Worm (Caenorhabditis elegans): ENCODE data around the gene ZK666.4.
A peak's percentile ranks its signal among the peaks of the same experiment; 100 is the strongest.

ZK666.4 gene

ce11 chrII:10445738-10446137 lies 31.3 kb upstream of the ZK666.4 start (continued):
- TF ChIP-seq nhr-11 (tag; optimal IDR thresholded peaks at IDR 0.05) (peak; percentile 75), Y48G9A.11 (GFP tag; IDR thresholded peaks at IDR 0.05) (no peak), lin-29 (GFP tag; IDR thresholded peaks at IDR 0.05) (no peak), R02D3.7 (tag; optimal IDR thresholded peaks at IDR 0.05) (no peak), vab-7 (GFP tag; IDR thresholded peaks at IDR 0.05) (no peak), T26A8.4 (GFP tag; IDR thresholded peaks at IDR 0.05) (no peak), ama-1 (optimal IDR thresholded peaks at IDR 0.05) (peak; percentile 23), php-3 (GFP tag; IDR thresholded peaks at IDR 0.05) (no peak), daf-12 (tag; optimal IDR thresholded peaks at IDR 0.05) (no peak), daf-16 (GFP tag; optimal IDR thresholded peaks at IDR 0.05) (no peak), daf-16 (tag; optimal IDR thresholded peaks at IDR 0.05) (peak; percentile 27), zip-11 (GFP tag; IDR thresholded peaks at IDR 0.05) (no peak), nhr-28 (tag; optimal IDR thresholded peaks at IDR 0.05) (peak; percentile 77), hlh-30 (tag; optimal IDR thresholded peaks at IDR 0.05; ENCODE audit: insufficient read depth) (peak; percentile 49), daf-19 (GFP tag; conservative IDR thresholded peaks at IDR 0.05) (no peak), zfp-3 (GFP tag; conservative IDR thresholded peaks at IDR 0.05) (no peak), nhr-111 (GFP tag; optimal IDR thresholded peaks at IDR 0.05) (no peak), aha-1 (tag) (peak; percentile 83), fos-1 (tag; optimal IDR thresholded peaks at IDR 0.05) (no peak), ceh-82 (tag; optimal IDR thresholded peaks at IDR 0.05) (no peak), F49E8.2 (tag; optimal IDR thresholded peaks at IDR 0.05; ENCODE audit: borderline replicate concordance) (no peak), mdl-1 (tag; optimal IDR thresholded peaks at IDR 0.05) (peak; percentile 51 to 67), ztf-7 (tag; optimal IDR thresholded peaks at IDR 0.05) (no peak), pha-4 (GFP tag; IDR thresholded peaks at IDR 0.05) (no peak), pha-4 (tag; optimal IDR thresholded peaks at IDR 0.05) (peak; percentile 8), madf-5 (GFP tag; IDR thresholded peaks at IDR 0.05) (no peak), F37D6.2 (tag; optimal IDR thresholded peaks at IDR 0.05) (no peak), rbr-2 (tag; optimal IDR thresholded peaks at IDR 0.05) (peak; percentile 33), nhr-77 (tag; optimal IDR thresholded peaks at IDR 0.05) (no peak), hmg-1.1 (GFP tag; IDR thresholded peaks at IDR 0.05) (peak; percentile 64), dpl-1 (GFP tag; optimal IDR thresholded peaks at IDR 0.05) (peak; percentile 17), F26F4.8 (GFP tag; conservative IDR thresholded peaks at IDR 0.05) (no peak), hlh-11 (tag; optimal IDR thresholded peaks at IDR 0.05) (peak; percentile 28), gei-8 (GFP tag; optimal IDR thresholded peaks at IDR 0.05) (no peak), zip-2 (tag; optimal IDR thresholded peaks at IDR 0.05) (no peak), mxl-3 (GFP tag; optimal IDR thresholded peaks at IDR 0.05) (peak; percentile 66), ceh-32 (tag; optimal IDR thresholded peaks at IDR 0.05; ENCODE audit: poor library complexity) (no peak), zfp-2 (tag; optimal IDR thresholded peaks at IDR 0.05) (no peak), saeg-2 (GFP tag; IDR thresholded peaks at IDR 0.05) (no peak), ZK337.2 (GFP tag; IDR thresholded peaks at IDR 0.05) (no peak), zag-1 (tag; optimal IDR thresholded peaks at IDR 0.05) (no peak), duxl-1 (tag; optimal IDR thresholded peaks at IDR 0.05; ENCODE audit: poor library complexity) (no peak), ceh-20 (GFP tag; IDR thresholded peaks at IDR 0.05) (no peak), lin-38 (GFP tag; IDR thresholded peaks at IDR 0.05) (no peak; the same call in 1 of the 2 replicates), F44E2.7 (GFP tag; IDR thresholded peaks at IDR 0.05) (no peak), mep-1 (tag; optimal IDR thresholded peaks at IDR 0.05) (peak; percentile 3), dmd-6 (GFP tag; IDR thresholded peaks at IDR 0.05) (peak; percentile 38; the same call in 1 of the 2 replicates), nhr-41 (GFP tag; IDR thresholded peaks at IDR 0.05) (no peak), mxl-2 (GFP tag; conservative IDR thresholded peaks at IDR 0.05) (no peak), lir-3 (tag; optimal IDR thresholded peaks at IDR 0.05) (no peak), ceh-62 (tag; optimal IDR thresholded peaks at IDR 0.05) (no peak), F10B5.3 (tag; optimal IDR thresholded peaks at IDR 0.05) (no peak), nhr-42 (GFP tag; IDR thresholded peaks at IDR 0.05) (no peak)
